Worm (Caenorhabditis elegans): ENCODE results near the gene cdgs-1.

Gene cdgs-1

ce11 chrIV:7778865-7779264 lies 36.7 kb downstream of the cdgs-1 start, which contains the start of gene rpap-3:
Gene rpap-3 (minus strand): TSS chrIV:7778965.
- TF ChIP-seq T20F7.1 (GFP tag; optimal IDR thresholded peaks at IDR 0.05) (no peak), daf-16 (GFP tag; optimal IDR thresholded peaks at IDR 0.05) (peak in 1 of 2 experiments; percentile 0), daf-16 (tag; optimal IDR thresholded peaks at IDR 0.05) (no peak)

DNA sequence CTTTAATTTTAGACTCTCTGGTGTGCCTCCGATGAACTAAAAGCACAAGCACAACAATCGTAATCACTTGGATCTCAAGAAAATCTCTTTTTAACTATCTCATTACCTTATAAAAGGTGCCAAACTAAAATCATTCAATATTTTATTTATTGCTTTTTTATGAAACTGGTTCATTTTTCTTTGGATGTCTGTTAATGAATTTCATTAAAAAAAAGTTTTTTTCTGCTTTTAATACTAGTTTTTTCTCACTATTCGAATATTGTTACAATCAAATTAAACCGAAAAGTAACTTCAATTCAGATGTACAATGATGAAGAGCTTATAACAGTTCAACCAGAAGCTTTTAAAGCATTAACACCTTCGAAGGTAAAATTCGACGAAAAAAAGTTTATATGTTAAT lies 39.8 kb downstream of the cdgs-1 start, which contains the start of gene swd-2.1:
Gene swd-2.1, plus strand, starts transcription at position 301 of the 400 bp plus-strand sequence.
- TF ChIP-seq hlh-30 (tag; optimal IDR thresholded peaks at IDR 0.05; ENCODE audit: insufficient read depth) (no peak), T20F7.1 (GFP tag; optimal IDR thresholded peaks at IDR 0.05) (no peak), snpc-1.2 (GFP tag; IDR thresholded peaks at IDR 0.05) (no peak), T26A8.4 (GFP tag; IDR thresholded peaks at IDR 0.05) (no peak), lir-3 (tag; optimal IDR thresholded peaks at IDR 0.05) (no peak), F10B5.3 (tag; optimal IDR thresholded peaks at IDR 0.05) (no peak), mes-2 (tag; optimal IDR thresholded peaks at IDR 0.05; ENCODE audit: poor library complexity, severe bottlenecking) (no peak), hlh-11 (tag; optimal IDR thresholded peaks at IDR 0.05) (no peak), ama-1 (optimal IDR thresholded peaks at IDR 0.05) (no peak)

DNA sequence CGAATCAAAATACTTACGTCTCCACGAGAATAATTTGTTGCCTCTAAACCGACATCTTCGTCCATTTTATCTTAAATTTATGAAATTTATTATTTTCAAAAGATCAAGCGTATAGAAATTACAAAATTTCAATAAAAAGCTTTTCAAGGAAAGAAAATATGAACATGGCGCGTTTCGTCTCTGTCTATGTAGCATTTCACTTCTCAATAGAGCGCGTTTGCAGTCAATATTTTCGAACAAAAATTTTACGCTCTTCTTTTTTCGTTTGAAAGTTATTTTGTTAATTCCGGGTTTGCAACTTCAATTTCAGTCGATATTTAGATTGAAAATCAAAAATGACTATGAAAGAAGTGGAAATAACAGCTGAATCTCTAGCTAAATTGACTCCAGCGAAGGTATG lies 41.3 kb downstream of the cdgs-1 start, which contains the start of the genes hcf-1 and swd-2.2:
Gene hcf-1, minus strand, starts transcription at position 70 of the 400 bp plus-strand sequence.
Gene swd-2.2, plus strand, starts transcription at position 206 of the 400 bp plus-strand sequence.
- TF ChIP-seq rbr-2 (tag; optimal IDR thresholded peaks at IDR 0.05): no peak
- no peak for TF ChIP-seq unc-39 (tag; optimal IDR thresholded peaks at IDR 0.05)
- TF ChIP-seq zag-1 (tag; optimal IDR thresholded peaks at IDR 0.05): no peak
- TF ChIP-seq daf-16 (GFP tag; optimal IDR thresholded peaks at IDR 0.05): no peak
- TF ChIP-seq daf-16 (tag; optimal IDR thresholded peaks at IDR 0.05): no peak
- no peak for TF ChIP-seq ceh-28 (tag; optimal IDR thresholded peaks at IDR 0.05)
- no peak for TF ChIP-seq nhr-25 (tag; optimal IDR thresholded peaks at IDR 0.05; ENCODE audit: borderline replicate concordance, insufficient read depth)
- TF ChIP-seq F26F4.8 (GFP tag; conservative IDR thresholded peaks at IDR 0.05): no peak
- peak; percentile 50 for TF ChIP-seq aha-1 (tag)
- TF ChIP-seq ctbp-1 (GFP tag; IDR thresholded peaks at IDR 0.05): no peak
- TF ChIP-seq Y48G9A.11 (GFP tag; IDR thresholded peaks at IDR 0.05): no peak
- TF ChIP-seq daf-12 (tag; optimal IDR thresholded peaks at IDR 0.05): no peak
- TF ChIP-seq ceh-44 (GFP tag; IDR thresholded peaks at IDR 0.05): no peak
- TF ChIP-seq skn-1 (tag; optimal IDR thresholded peaks at IDR 0.05): no peak
- peak; percentile 47 for TF ChIP-seq T20F7.1 (GFP tag; optimal IDR thresholded peaks at IDR 0.05)
- TF ChIP-seq lin-1 (GFP tag; IDR thresholded peaks at IDR 0.05): no peak
- TF ChIP-seq arid-1 (GFP tag; conservative IDR thresholded peaks at IDR 0.05): no peak
- no peak for TF ChIP-seq mxl-2 (GFP tag; conservative IDR thresholded peaks at IDR 0.05)
- no peak for TF ChIP-seq dmd-8 (GFP tag; IDR thresholded peaks at IDR 0.05)
- no peak for TF ChIP-seq F49E8.2 (tag; optimal IDR thresholded peaks at IDR 0.05; ENCODE audit: borderline replicate concordance)
- TF ChIP-seq mes-2 (tag; optimal IDR thresholded peaks at IDR 0.05; ENCODE audit: poor library complexity, severe bottlenecking): peak; percentile 43
- no peak for TF ChIP-seq tag-97 (GFP tag; IDR thresholded peaks at IDR 0.05)
- no peak for TF ChIP-seq aly-2 (tag; optimal IDR thresholded peaks at IDR 0.05)
- peak; percentile 58 for TF ChIP-seq dpl-1 (GFP tag; optimal IDR thresholded peaks at IDR 0.05)
- no peak for TF ChIP-seq lin-15B (tag; optimal IDR thresholded peaks at IDR 0.05)
- no peak for TF ChIP-seq madf-5 (GFP tag; IDR thresholded peaks at IDR 0.05)
- no peak for TF ChIP-seq nhr-237 (tag; optimal IDR thresholded peaks at IDR 0.05)
- no peak for TF ChIP-seq sdz-12 (GFP tag; optimal IDR thresholded peaks at IDR 0.05)
- no peak for TF ChIP-seq ceh-82 (tag; optimal IDR thresholded peaks at IDR 0.05)
- peak; percentile 8 for TF ChIP-seq nhr-77 (tag; optimal IDR thresholded peaks at IDR 0.05)
- TF ChIP-seq egl-43 (GFP tag; IDR thresholded peaks at IDR 0.05): no peak
- peak; percentile 93 for TF ChIP-seq lin-38 (GFP tag; IDR thresholded peaks at IDR 0.05)
- TF ChIP-seq ztf-11 (tag; optimal IDR thresholded peaks at IDR 0.05): no peak
- TF ChIP-seq dve-1 (tag; optimal IDR thresholded peaks at IDR 0.05; ENCODE audit: insufficient read depth): no peak
- TF ChIP-seq nhr-11 (tag; optimal IDR thresholded peaks at IDR 0.05): no peak
- no peak for TF ChIP-seq jun-1 (tag; optimal IDR thresholded peaks at IDR 0.05)
- no peak for TF ChIP-seq lin-13 (GFP tag; optimal IDR thresholded peaks at IDR 0.05)
- TF ChIP-seq ceh-32 (tag; optimal IDR thresholded peaks at IDR 0.05; ENCODE audit: poor library complexity): no peak
- TF ChIP-seq nhr-28 (tag; optimal IDR thresholded peaks at IDR 0.05): peak; percentile 22
- TF ChIP-seq lsy-2 (tag; optimal IDR thresholded peaks at IDR 0.05): peak in 1 of 2 experiments; percentile 63
- no peak for TF ChIP-seq set-16 (GFP tag; IDR thresholded peaks at IDR 0.05)
- TF ChIP-seq hlh-30 (tag; optimal IDR thresholded peaks at IDR 0.05; ENCODE audit: insufficient read depth): no peak

All from whole organism, L4 larva.